Worm (Caenorhabditis elegans) whole organism, young adult: ENCODE data around the gene sre-40.

Experiments used
- D2030.7 ChIP-seq: fragments of 200-800 bp; sonication (Bioruptor generic); IDR thresholded peaks from 2 replicates; pipeline ENCODE4 v1.3.6; 2022; ENCODE audit warnings: missing genetic modification reagents, missing genetic modification characterization, missing compliant biosample characterization
- F10E7.11 ChIP-seq: sonication (generic microtip); optimal IDR thresholded peaks from 2 replicates; lab custom pipeline; 2017; ENCODE audit warnings: mild to moderate bottlenecking, missing genetic modification characterization, moderate library complexity, missing compliant biosample characterization
- nhr-179 ChIP-seq: sonication (generic microtip); optimal IDR thresholded peaks from 2 replicates; lab custom pipeline; 2016; ENCODE audit warnings: mild to moderate bottlenecking, missing genetic modification characterization, missing compliant biosample characterization
- snpc-1.1 ChIP-seq: sonication (generic microtip); optimal IDR thresholded peaks from 2 replicates; lab custom pipeline; 2017; ENCODE audit warnings: missing genetic modification characterization, mild to moderate bottlenecking, missing compliant biosample characterization, antibody characterized with exemption, moderate library complexity, missing genotype, missing genetic modification reagents; ENCODE audit not compliant: insufficient read depth

- TF ChIP-seq nhr-179 (tag; lab: Kevin White, UChicago) (no peak), snpc-1.1 (tag; lab: Kevin White, UChicago) (no peak), D2030.7 (GFP tag; lab: Robert Waterston, UW) (no peak), F10E7.11 (tag; lab: Kevin White, UChicago) (no peak)
Observed at ce11 chrII:4671692-4672091, 11.9 kb downstream of the sre-40 start, which contains the start of gene T05A7.6.
